Fruit fly (Drosophila melanogaster): ENCODE results near the gene CG12713.
A peak's percentile ranks its signal among the peaks of the same experiment; 100 is the strongest.

CG12713 gene

dm6 chr3L:15832146-15832545 is at the start of gene CG12713:
Gene CG12713, plus strand, starts transcription at chr3L:15832464.
- TF ChIP-seq CG43689 (GFP tag; IDR thresholded peaks at IDR 0.05) (no peak), CG4404 (GFP tag; IDR thresholded peaks at IDR 0.05) (no peak), HLHmδ (GFP tag; optimal IDR thresholded peaks at IDR 0.05) (no peak), NK7.1 (GFP tag; optimal IDR thresholded peaks at IDR 0.05) (no peak), dan (GFP tag; IDR thresholded peaks at IDR 0.05) (no peak), dimm (GFP tag; IDR thresholded peaks at IDR 0.05) (no peak), Sin3A (optimal IDR thresholded peaks at IDR 0.05) (peak; percentile 96), CG1603 (tag; optimal IDR thresholded peaks at IDR 0.05) (peak; percentile 80), stc (GFP tag; IDR thresholded peaks at IDR 0.05) (no peak), dati (GFP tag; IDR thresholded peaks at IDR 0.05) (no peak), CG10147 (GFP tag; optimal IDR thresholded peaks at IDR 0.05) (no peak), Asciz (GFP tag; optimal IDR thresholded peaks at IDR 0.05) (no peak), Xbp1 (GFP tag; optimal IDR thresholded peaks at IDR 0.05) (peak; percentile 13), Hr78 (GFP tag; optimal IDR thresholded peaks at IDR 0.05) (no peak), Sox100B (GFP tag; optimal IDR thresholded peaks at IDR 0.05) (no peak), Dref (GFP tag; IDR thresholded peaks at IDR 0.05) (peak; percentile 93), CG6791 (GFP tag; IDR thresholded peaks at IDR 0.05; ENCODE audit: partially characterized antibody) (peak; percentile 89; the same call in 2 of the 3 replicates), CG17612 (GFP tag; IDR thresholded peaks at IDR 0.05) (no peak), Med (GFP tag) (peak; percentile 89), toy (GFP tag; IDR thresholded peaks at IDR 0.05) (no peak), Chrac-16 (GFP tag; optimal IDR thresholded peaks at IDR 0.05) (no peak), danr (GFP tag; IDR thresholded peaks at IDR 0.05) (no peak), esg (GFP tag; conservative IDR thresholded peaks at IDR 0.05) (no peak), CG13424 (tag; optimal IDR thresholded peaks at IDR 0.05) (no peak), CG3995 (GFP tag; optimal IDR thresholded peaks at IDR 0.05) (no peak), Tbp (GFP tag; optimal IDR thresholded peaks at IDR 0.05) (no peak), odd (GFP tag; optimal IDR thresholded peaks at IDR 0.05) (no peak), Scr (GFP tag; IDR thresholded peaks at IDR 0.05; ENCODE audit: partially characterized antibody) (peak; percentile 82), CG30431 (GFP tag; optimal IDR thresholded peaks at IDR 0.05) (no peak), MESR4 (GFP tag; optimal IDR thresholded peaks at IDR 0.05) (peak; percentile 21), grn (GFP tag; optimal IDR thresholded peaks at IDR 0.05) (no peak), CG2129 (GFP tag; IDR thresholded peaks at IDR 0.05; ENCODE audit: partially characterized antibody) (peak; percentile 38; the same call in 1 of the 2 replicates), ssp (GFP tag; IDR thresholded peaks at IDR 0.05) (peak; percentile 90), CG3163 (GFP tag; optimal IDR thresholded peaks at IDR 0.05) (no peak), phol (tag; optimal IDR thresholded peaks at IDR 0.05) (peak; percentile 69), CG11560 (tag; IDR thresholded peaks at IDR 0.05) (peak; percentile 98), Doc3 (GFP tag; IDR thresholded peaks at IDR 0.05; ENCODE audit: partially characterized antibody) (peak; percentile 81), onecut (GFP tag; IDR thresholded peaks at IDR 0.05) (no peak), tna (GFP tag; IDR thresholded peaks at IDR 0.05; ENCODE audit: partially characterized antibody) (peak; percentile 74), Dad (GFP tag; optimal IDR thresholded peaks at IDR 0.05) (no peak), E2f1 (GFP tag; IDR thresholded peaks at IDR 0.05) (no peak), Rfx (GFP tag; IDR thresholded peaks at IDR 0.05) (no peak), CG12391 (tag; optimal IDR thresholded peaks at IDR 0.05) (peak; percentile 41), CG4854 (GFP tag; optimal IDR thresholded peaks at IDR 0.05) (no peak), cwo (GFP tag; optimal IDR thresholded peaks at IDR 0.05) (no peak), wdn (GFP tag; IDR thresholded peaks at IDR 0.05) (no peak), Myb (GFP tag; optimal IDR thresholded peaks at IDR 0.05) (peak; percentile 74), mld (GFP tag; IDR thresholded peaks at IDR 0.05; ENCODE audit: partially characterized antibody) (peak; percentile 65; the same call in 2 of the 3 replicates), Side (GFP tag; optimal IDR thresholded peaks at IDR 0.05) (no peak), CG3847 (GFP tag; IDR thresholded peaks at IDR 0.05) (no peak), HLH3B (GFP tag; IDR thresholded peaks at IDR 0.05) (no peak), CG30403 (GFP tag; optimal IDR thresholded peaks at IDR 0.05) (peak; percentile 37)

All from whole organism, embryonic.